Comparison of ENCODE assay signal across 2 fruit fly cellular contexts in the genomic region with DNA sequence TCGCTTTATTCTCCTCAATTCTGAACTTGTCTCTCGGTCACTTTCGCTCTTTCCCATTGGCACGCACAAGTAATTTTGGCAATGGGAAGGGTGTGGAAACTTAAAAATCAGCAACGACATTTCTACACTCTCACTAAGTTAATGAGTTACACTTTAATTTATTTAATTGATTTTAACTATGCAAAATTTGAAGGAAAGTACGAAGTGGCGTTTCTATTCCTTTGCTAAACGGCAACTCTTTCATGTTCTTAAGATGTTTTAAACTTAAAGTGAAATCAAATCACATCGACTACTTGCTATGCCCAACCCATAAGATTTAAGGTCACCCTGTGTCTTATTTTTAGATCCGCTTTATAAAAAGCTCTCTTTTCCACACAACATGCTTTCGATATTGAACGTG.
TF ChIP-seq lines count a peak whose summit lies in the region.

No protein-coding gene starts in this region.

TF ChIP-seq in whole organism, embryonic, 481 proteins besides CTCF, POLR2A, EP300 and RAD21 (continued from another document and continues in another):
- TF ChIP-seq fu2 (GFP tag; optimal IDR thresholded peaks at IDR 0.05; lab: Kevin White, UChicago) = peak; percentile 19
- peak; percentile 34 for TF ChIP-seq HmgZ (tag; optimal IDR thresholded peaks at IDR 0.05; lab: Kevin White, UChicago)
- TF ChIP-seq CG31365 (tag; optimal IDR thresholded peaks at IDR 0.05; lab: Kevin White, UChicago) = peak; percentile 9
- TF ChIP-seq CG1792 (GFP tag; optimal IDR thresholded peaks at IDR 0.05; lab: Kevin White, UChicago) = peak; percentile 18
- peak; percentile 48 for TF ChIP-seq CG7786 (GFP tag; optimal IDR thresholded peaks at IDR 0.05; lab: Kevin White, UChicago)
- peak; percentile 11 for TF ChIP-seq Max (GFP tag; optimal IDR thresholded peaks at IDR 0.05; lab: Kevin White, UChicago)
- no peak for TF ChIP-seq CG2202 (tag; optimal IDR thresholded peaks at IDR 0.05; lab: Kevin White, UChicago)
- peak; percentile 67 for TF ChIP-seq lilli (GFP tag; optimal IDR thresholded peaks at IDR 0.05; lab: Kevin White, UChicago)
- TF ChIP-seq Adf1 (GFP tag; IDR thresholded peaks at IDR 0.05; lab: Robert Waterston, UW) = no peak
- TF ChIP-seq CG13424 (tag; optimal IDR thresholded peaks at IDR 0.05; lab: Kevin White, UChicago) = peak; percentile 70
- TF ChIP-seq CG4820 (GFP tag; optimal IDR thresholded peaks at IDR 0.05; lab: Kevin White, UChicago) = no peak
- TF ChIP-seq pum (GFP tag; optimal IDR thresholded peaks at IDR 0.05; lab: Kevin White, UChicago) = peak; percentile 25
- no peak for TF ChIP-seq corto (GFP tag; optimal IDR thresholded peaks at IDR 0.05; lab: Kevin White, UChicago)
- no peak for TF ChIP-seq Hr78 (GFP tag; optimal IDR thresholded peaks at IDR 0.05; lab: Kevin White, UChicago)
- peak; percentile 29; the same call in 1 of the 2 replicates for TF ChIP-seq Taf1 (GFP tag; IDR thresholded peaks at IDR 0.05; lab: Robert Waterston, UW)
- peak; percentile 26 for TF ChIP-seq Chrac-16 (GFP tag; optimal IDR thresholded peaks at IDR 0.05; lab: Kevin White, UChicago)
- TF ChIP-seq CG8359 (GFP tag; optimal IDR thresholded peaks at IDR 0.05; lab: Kevin White, UChicago; ENCODE audit: borderline replicate concordance) = no peak
- TF ChIP-seq CG10654 (GFP tag; optimal IDR thresholded peaks at IDR 0.05; lab: Kevin White, UChicago) = peak; percentile 10
- TF ChIP-seq lab (GFP tag; optimal IDR thresholded peaks at IDR 0.05; lab: Kevin White, UChicago) = peak; percentile 73
- peak; percentile 38; the same call in 1 of the 2 replicates for TF ChIP-seq NFAT (GFP tag; IDR thresholded peaks at IDR 0.05; lab: Robert Waterston, UW)
- peak; percentile 69 for TF ChIP-seq CG9932 (GFP tag; IDR thresholded peaks at IDR 0.05; lab: Robert Waterston, UW)
- TF ChIP-seq Oli (tag; optimal IDR thresholded peaks at IDR 0.05; lab: Kevin White, UChicago) = peak; percentile 32
- TF ChIP-seq ERR (GFP tag; optimal IDR thresholded peaks at IDR 0.05; lab: Kevin White, UChicago) = peak; percentile 48
- TF ChIP-seq sug (tag; optimal IDR thresholded peaks at IDR 0.05; lab: Kevin White, UChicago) = peak; percentile 49
- peak; percentile 37 for TF ChIP-seq bcd (GFP tag; optimal IDR thresholded peaks at IDR 0.05; lab: Kevin White, UChicago)
- peak; percentile 0 for TF ChIP-seq CG15011 (GFP tag; optimal IDR thresholded peaks at IDR 0.05; lab: Kevin White, UChicago)
- TF ChIP-seq Trl (optimal IDR thresholded peaks at IDR 0.05; lab: Kevin White, UChicago) = peak in 1 of 2 experiments; percentile 14
- TF ChIP-seq Trl (GFP tag; optimal IDR thresholded peaks at IDR 0.05; lab: Kevin White, UChicago) = no peak
- TF ChIP-seq HLHmδ (GFP tag; optimal IDR thresholded peaks at IDR 0.05; lab: Kevin White, UChicago) = no peak
- TF ChIP-seq CG32532 (GFP tag; IDR thresholded peaks at IDR 0.05; lab: Robert Waterston, UW) = peak; percentile 73
- TF ChIP-seq CG12104 (GFP tag; optimal IDR thresholded peaks at IDR 0.05; lab: Kevin White, UChicago) = peak; percentile 10
- TF ChIP-seq Rfx (GFP tag; IDR thresholded peaks at IDR 0.05; lab: Robert Waterston, UW) = peak; percentile 81; the same call in 1 of the 2 replicates
- peak; percentile 27 for TF ChIP-seq CG18011 (GFP tag; optimal IDR thresholded peaks at IDR 0.05; lab: Kevin White, UChicago)
- TF ChIP-seq pita (GFP tag; optimal IDR thresholded peaks at IDR 0.05; lab: Kevin White, UChicago) = no peak
- peak; percentile 31 for TF ChIP-seq CG18262 (tag; optimal IDR thresholded peaks at IDR 0.05; lab: Kevin White, UChicago)
- TF ChIP-seq CG10321 (GFP tag; IDR thresholded peaks at IDR 0.05; lab: Robert Waterston, UW) = no peak
- no peak for TF ChIP-seq ash1 (GFP tag; optimal IDR thresholded peaks at IDR 0.05; lab: Kevin White, UChicago)
- peak; percentile 35; the same call in 1 of the 3 replicates for TF ChIP-seq zfh1 (GFP tag; IDR thresholded peaks at IDR 0.05; lab: Robert Waterston, UW)
- peak; percentile 2 for TF ChIP-seq Myb (GFP tag; optimal IDR thresholded peaks at IDR 0.05; lab: Kevin White, UChicago)
- TF ChIP-seq CG7839 (tag; optimal IDR thresholded peaks at IDR 0.05; lab: Kevin White, UChicago) = peak; percentile 60
- TF ChIP-seq tgo (GFP tag; IDR thresholded peaks at IDR 0.05; lab: Robert Waterston, UW) = peak; percentile 64; the same call in 2 of the 3 replicates
- no peak for TF ChIP-seq Rx (GFP tag; IDR thresholded peaks at IDR 0.05; lab: Robert Waterston, UW)
- peak; percentile 70; the same call in 1 of the 2 replicates for TF ChIP-seq lmd (GFP tag; IDR thresholded peaks at IDR 0.05; lab: Robert Waterston, UW)
- no peak for TF ChIP-seq CG8944 (GFP tag; optimal IDR thresholded peaks at IDR 0.05; lab: Kevin White, UChicago)
- peak; percentile 17 for TF ChIP-seq bab2 (GFP tag; optimal IDR thresholded peaks at IDR 0.05; lab: Kevin White, UChicago)
- peak; percentile 34 for TF ChIP-seq CG12942 (GFP tag; optimal IDR thresholded peaks at IDR 0.05; lab: Kevin White, UChicago)
- no peak for TF ChIP-seq D (optimal IDR thresholded peaks at IDR 0.05; lab: Kevin White, UChicago)
- TF ChIP-seq D (GFP tag; optimal IDR thresholded peaks at IDR 0.05; lab: Kevin White, UChicago) = no peak
- no peak for TF ChIP-seq dati (GFP tag; IDR thresholded peaks at IDR 0.05; lab: Robert Waterston, UW)
- TF ChIP-seq CG10147 (GFP tag; optimal IDR thresholded peaks at IDR 0.05; lab: Kevin White, UChicago) = peak; percentile 34
- no peak for TF ChIP-seq NC2β (GFP tag; optimal IDR thresholded peaks at IDR 0.05; lab: Kevin White, UChicago)
- peak; percentile 43; the same call in 1 of the 2 replicates for TF ChIP-seq CG31224 (GFP tag; IDR thresholded peaks at IDR 0.05; lab: Robert Waterston, UW)
- peak; percentile 44 for TF ChIP-seq zfh2 (GFP tag; optimal IDR thresholded peaks at IDR 0.05; lab: Kevin White, UChicago)
- TF ChIP-seq CG18476 (GFP tag; optimal IDR thresholded peaks at IDR 0.05; lab: Kevin White, UChicago) = no peak
- TF ChIP-seq kay (GFP tag; optimal IDR thresholded peaks at IDR 0.05; lab: Kevin White, UChicago) = no peak
- peak; percentile 74 for TF ChIP-seq grau (tag; optimal IDR thresholded peaks at IDR 0.05; lab: Kevin White, UChicago)
- no peak for TF ChIP-seq bbx (GFP tag; IDR thresholded peaks at IDR 0.05; lab: Robert Waterston, UW; ENCODE audit: partially characterized antibody)
- no peak for TF ChIP-seq fru (optimal IDR thresholded peaks at IDR 0.05; lab: Kevin White, UChicago)
- TF ChIP-seq toy (GFP tag; IDR thresholded peaks at IDR 0.05; lab: Robert Waterston, UW) = no peak
- TF ChIP-seq CG10209 (GFP tag; optimal IDR thresholded peaks at IDR 0.05; lab: Kevin White, UChicago) = peak; percentile 47
- no peak for TF ChIP-seq CG14965 (GFP tag; optimal IDR thresholded peaks at IDR 0.05; lab: Kevin White, UChicago; ENCODE audit: borderline replicate concordance)
- peak; percentile 82 for TF ChIP-seq Atf6 (GFP tag; IDR thresholded peaks at IDR 0.05; lab: Robert Waterston, UW)
- TF ChIP-seq ttk (GFP tag; IDR thresholded peaks at IDR 0.05; lab: Robert Waterston, UW) = 0 out of 2 replicates have a peak, but pooled peaks have one; percentile 17

TF ChIP-seq in whole organism, prepupa, 60 proteins besides CTCF, POLR2A, EP300 and RAD21 (continued from another document):
- no peak for TF ChIP-seq fkh (GFP tag; optimal IDR thresholded peaks at IDR 0.05; lab: Kevin White, UChicago)
- peak; percentile 7 for TF ChIP-seq topi (GFP tag; optimal IDR thresholded peaks at IDR 0.05; lab: Kevin White, UChicago)
- TF ChIP-seq CG6163 (GFP tag; IDR thresholded peaks at IDR 0.05; lab: Robert Waterston, UW) = no peak
- no peak for TF ChIP-seq svp (GFP tag; lab: Kevin White, UChicago)
- TF ChIP-seq pdm3 (GFP tag; optimal IDR thresholded peaks at IDR 0.05; lab: Kevin White, UChicago) = no peak
- TF ChIP-seq Lpt (GFP tag; optimal IDR thresholded peaks at IDR 0.05; lab: Kevin White, UChicago) = no peak
- TF ChIP-seq achi (GFP tag; optimal IDR thresholded peaks at IDR 0.05; lab: Kevin White, UChicago) = no peak
- TF ChIP-seq acj6 (GFP tag; optimal IDR thresholded peaks at IDR 0.05; lab: Kevin White, UChicago) = no peak
- TF ChIP-seq net (GFP tag; optimal IDR thresholded peaks at IDR 0.05; lab: Kevin White, UChicago) = peak; percentile 11
- no peak for TF ChIP-seq Hr38 (GFP tag; optimal IDR thresholded peaks at IDR 0.05; lab: Kevin White, UChicago)
- no peak for TF ChIP-seq Ets96B (tag; optimal IDR thresholded peaks at IDR 0.05; lab: Kevin White, UChicago)
- TF ChIP-seq vri (GFP tag; optimal IDR thresholded peaks at IDR 0.05; lab: Kevin White, UChicago) = no peak
- no peak for TF ChIP-seq CG34406 (GFP tag; optimal IDR thresholded peaks at IDR 0.05; lab: Kevin White, UChicago)
- TF ChIP-seq CG3032 (tag; optimal IDR thresholded peaks at IDR 0.05; lab: Kevin White, UChicago) = no peak
- TF ChIP-seq Ets21C (GFP tag; optimal IDR thresholded peaks at IDR 0.05; lab: Kevin White, UChicago) = no peak
- TF ChIP-seq Gug (GFP tag; IDR thresholded peaks at IDR 0.05; lab: Robert Waterston, UW) = no peak
- peak; percentile 50 for TF ChIP-seq Hr4 (GFP tag; optimal IDR thresholded peaks at IDR 0.05; lab: Kevin White, UChicago)
- no peak for TF ChIP-seq CG1621 (tag; optimal IDR thresholded peaks at IDR 0.05; lab: Kevin White, UChicago)
- no peak for TF ChIP-seq CG10631 (GFP tag; optimal IDR thresholded peaks at IDR 0.05; lab: Kevin White, UChicago)
- no peak for TF ChIP-seq spab (GFP tag; optimal IDR thresholded peaks at IDR 0.05; lab: Kevin White, UChicago)
- no peak for TF ChIP-seq Blimp-1 (GFP tag; optimal IDR thresholded peaks at IDR 0.05; lab: Kevin White, UChicago)
- TF ChIP-seq CG11762 (GFP tag; optimal IDR thresholded peaks at IDR 0.05; lab: Kevin White, UChicago; ENCODE audit: insufficient read depth) = no peak
- TF ChIP-seq CG16779 (tag; optimal IDR thresholded peaks at IDR 0.05; lab: Kevin White, UChicago) = no peak
- no peak for TF ChIP-seq CG8319 (GFP tag; optimal IDR thresholded peaks at IDR 0.05; lab: Kevin White, UChicago)
- peak; percentile 13 for TF ChIP-seq CG31627 (GFP tag; optimal IDR thresholded peaks at IDR 0.05; lab: Kevin White, UChicago)
- no peak for TF ChIP-seq lz (GFP tag; optimal IDR thresholded peaks at IDR 0.05; lab: Kevin White, UChicago)
- no peak for TF ChIP-seq Eip75B (GFP tag; optimal IDR thresholded peaks at IDR 0.05; lab: Kevin White, UChicago)
- peak; percentile 21 for TF ChIP-seq cyc (GFP tag; optimal IDR thresholded peaks at IDR 0.05; lab: Kevin White, UChicago)
- no peak for TF ChIP-seq ss (GFP tag; optimal IDR thresholded peaks at IDR 0.05; lab: Kevin White, UChicago)
